Fruit fly (Drosophila melanogaster) whole organism, embryonic: ENCODE results near the gene Cpr65Au.

Experiments used
- Bteb2 ChIP-seq: fragments of 200-800 bp; sonication (Bioruptor generic); optimal IDR thresholded peaks from 2 replicates; lab custom pipeline; 2016; ENCODE audit warnings: missing biosample characterization, missing genetic modification characterization
- CG1024 ChIP-seq: fragments of 200-800 bp; sonication (Bioruptor generic); IDR thresholded peaks from 2 replicates; pipeline ENCODE4 v1.3.6; 2022; ENCODE audit warnings: missing biosample characterization, missing genetic modification characterization
- CG10267 ChIP-seq: fragments of 200-800 bp; sonication (Bioruptor generic); optimal IDR thresholded peaks from 2 replicates; lab custom pipeline; 2018; ENCODE audit warnings: missing biosample characterization, mild to moderate bottlenecking, missing genetic modification characterization, moderate library complexity
- CG10321 ChIP-seq: fragments of 200-800 bp; sonication (Bioruptor generic); IDR thresholded peaks from 2 replicates; pipeline ENCODE4 v1.3.6; 2022; ENCODE audit warnings: missing biosample characterization, missing genetic modification characterization
- CG12942 ChIP-seq: fragments of 200-800 bp; sonication (Bioruptor generic); optimal IDR thresholded peaks from 3 replicates; lab custom pipeline; 2016; ENCODE audit warnings: missing biosample characterization, missing genetic modification characterization
- CG13424 ChIP-seq: fragments of 200-800 bp; sonication (Bioruptor generic); optimal IDR thresholded peaks from 2 replicates; lab custom pipeline; 2019; ENCODE audit warnings: missing biosample characterization, mild to moderate bottlenecking, missing genetic modification characterization, moderate library complexity
- CG13894 ChIP-seq: fragments of 200-800 bp; sonication (Bioruptor generic); optimal IDR thresholded peaks from 3 replicates; lab custom pipeline; 2018; ENCODE audit warnings: missing biosample characterization, mild to moderate bottlenecking, missing genetic modification characterization, moderate library complexity
- CG14710 ChIP-seq: fragments of 200-800 bp; sonication (Bioruptor generic); optimal IDR thresholded peaks from 3 replicates; lab custom pipeline; 2019; ENCODE audit warnings: missing biosample characterization, mild to moderate bottlenecking, missing genetic modification characterization, moderate library complexity
- CG15011 ChIP-seq: fragments of 200-800 bp; sonication (Bioruptor generic); optimal IDR thresholded peaks from 3 replicates; lab custom pipeline; 2018; ENCODE audit warnings: missing biosample characterization, mild to moderate bottlenecking, missing genetic modification characterization
- CG15514 ChIP-seq: fragments of 200-800 bp; sonication (Bioruptor generic); optimal IDR thresholded peaks from 3 replicates; lab custom pipeline; 2017; ENCODE audit warnings: missing biosample characterization, missing genetic modification characterization, mild to moderate bottlenecking, moderate library complexity, missing genetic modification reagents
- CG15601 ChIP-seq: fragments of 200-800 bp; sonication (Bioruptor generic); optimal IDR thresholded peaks from 3 replicates; lab custom pipeline; 2019; ENCODE audit warnings: missing biosample characterization, mild to moderate bottlenecking, missing genetic modification characterization, moderate library complexity
- CG16863 ChIP-seq: fragments of 200-800 bp; sonication (Bioruptor generic); optimal IDR thresholded peaks from 3 replicates; lab custom pipeline; 2016; ENCODE audit warnings: missing biosample characterization, missing genetic modification characterization
- CG30431 ChIP-seq: fragments of 200-800 bp; sonication (Bioruptor generic); optimal IDR thresholded peaks from 2 replicates; lab custom pipeline; 2017; ENCODE audit warnings: missing biosample characterization, missing genetic modification characterization
- CG3407 ChIP-seq: fragments of 200-800 bp; sonication (Bioruptor generic); optimal IDR thresholded peaks from 2 replicates; lab custom pipeline; 2018; ENCODE audit warnings: missing biosample characterization, mild to moderate bottlenecking, missing genetic modification characterization
- CG4282 ChIP-seq: fragments of 200-800 bp; sonication (Bioruptor generic); optimal IDR thresholded peaks from 2 replicates; lab custom pipeline; 2016; ENCODE audit warnings: missing biosample characterization, missing genetic modification characterization
- CG43689 ChIP-seq: fragments of 200-800 bp; sonication (Bioruptor generic); IDR thresholded peaks from 2 replicates; pipeline ENCODE4 v1.3.6; 2022; ENCODE audit warnings: missing biosample characterization, missing genetic modification characterization
- CG5180 ChIP-seq: fragments of 200-800 bp; sonication (Bioruptor generic); optimal IDR thresholded peaks from 3 replicates; lab custom pipeline; 2017; ENCODE audit warnings: missing biosample characterization, missing genetic modification characterization, mild to moderate bottlenecking, moderate library complexity, missing genetic modification reagents
- CG6854 ChIP-seq: fragments of 200-800 bp; sonication (Bioruptor generic); optimal IDR thresholded peaks from 3 replicates; lab custom pipeline; 2017; ENCODE audit warnings: missing biosample characterization, mild to moderate bottlenecking, missing genetic modification characterization
- CG7271 ChIP-seq: fragments of 200-800 bp; sonication (Bioruptor generic); optimal IDR thresholded peaks from 2 replicates; lab custom pipeline; 2018; ENCODE audit warnings: missing biosample characterization, mild to moderate bottlenecking, missing genetic modification characterization, moderate library complexity
- CG7745 ChIP-seq: fragments of 200-800 bp; sonication (Bioruptor generic); optimal IDR thresholded peaks from 2 replicates; lab custom pipeline; 2018; ENCODE audit warnings: missing biosample characterization, mild to moderate bottlenecking, missing genetic modification characterization, moderate library complexity
- CG9797 ChIP-seq: fragments of 200-800 bp; sonication (Bioruptor generic); optimal IDR thresholded peaks from 3 replicates; lab custom pipeline; 2018; ENCODE audit warnings: missing biosample characterization, mild to moderate bottlenecking, missing genetic modification characterization
- ERR ChIP-seq: fragments of 200-800 bp; sonication (Bioruptor generic); optimal IDR thresholded peaks from 2 replicates; lab custom pipeline; 2016; ENCODE audit warnings: missing biosample characterization, missing genetic modification characterization
- HLHmδ ChIP-seq: fragments of 200-800 bp; sonication (Bioruptor generic); optimal IDR thresholded peaks from 2 replicates; lab custom pipeline; 2018; ENCODE audit warnings: missing biosample characterization, mild to moderate bottlenecking, missing genetic modification characterization, moderate library complexity
- Hand ChIP-seq: fragments of 200-800 bp; sonication (Bioruptor generic); optimal IDR thresholded peaks from 2 replicates; lab custom pipeline; 2017; ENCODE audit warnings: mild to moderate bottlenecking, missing biosample characterization, missing genetic modification reagents, missing genetic modification characterization
- Hr39 ChIP-seq: fragments of >200 bp; optimal IDR thresholded peaks from 2 replicates; lab custom pipeline; 2017
- NC2α ChIP-seq: fragments of 200-800 bp; sonication (Bioruptor generic); optimal IDR thresholded peaks from 2 replicates; lab custom pipeline; 2016; ENCODE audit warnings: missing biosample characterization, missing genetic modification characterization
- Poxn ChIP-seq: fragments of 200-800 bp; sonication (Bioruptor generic); IDR thresholded peaks from 2 replicates; pipeline ENCODE4 v1.3.6; 2022; ENCODE audit warnings: missing biosample characterization, missing genetic modification characterization
- Trl ChIP-seq, 3 experiments: fragments of >200 bp in 2 of 3; fragments of 200-800 bp in 1 of 3; sonication (Bioruptor generic) in 1 of 3; optimal IDR thresholded peaks; 2 replicates in 1 of 3; 3 replicates in 2 of 3; lab custom pipeline; 2016 to 2017; ENCODE audit warnings: missing biosample characterization in 1 of 3, missing genetic modification characterization in 1 of 3
- amos ChIP-seq: fragments of 200-800 bp; sonication (Bioruptor generic); IDR thresholded peaks from 2 replicates; pipeline ENCODE4 v1.3.6; 2022; ENCODE audit warnings: missing biosample characterization, missing genetic modification characterization; ENCODE audit not compliant: partially characterized antibody
- bsh ChIP-seq, 2 experiments: fragments of 200-800 bp; sonication (Bioruptor generic); optimal IDR thresholded peaks; 2 replicates each; lab custom pipeline; 2017 to 2018; ENCODE audit warnings: mild to moderate bottlenecking in 2 of 2, missing biosample characterization in 2 of 2, missing genetic modification characterization in 2 of 2, moderate library complexity in 1 of 2
- crol ChIP-seq: fragments of 200-800 bp; sonication (Bioruptor generic); IDR thresholded peaks from 2 replicates; pipeline ENCODE4 v1.3.6; 2022; ENCODE audit warnings: missing biosample characterization, missing genetic modification characterization
- dan ChIP-seq: fragments of 200-800 bp; sonication (Bioruptor generic); IDR thresholded peaks from 2 replicates; pipeline ENCODE4 v1.3.6; 2022; ENCODE audit warnings: missing biosample characterization, missing genetic modification characterization
- dmrt99B ChIP-seq: fragments of 200-800 bp; sonication (Bioruptor generic); optimal IDR thresholded peaks from 2 replicates; lab custom pipeline; 2018; ENCODE audit warnings: missing biosample characterization, mild to moderate bottlenecking, missing genetic modification characterization, moderate library complexity
- hkb ChIP-seq, 2 experiments: fragments of 200-800 bp in 1 of 2; fragments of >200 bp in 1 of 2; sonication (Bioruptor generic) in 1 of 2; IDR thresholded peaks in 1 of 2; optimal IDR thresholded peaks in 1 of 2; 2 replicates each; pipeline versions ENCODE4 v1.3.6 to Lab custom; 2017 to 2022; ENCODE audit warnings: missing biosample characterization in 1 of 2, missing genetic modification characterization in 1 of 2
- ind ChIP-seq: fragments of 200-800 bp; sonication (Bioruptor generic); optimal IDR thresholded peaks from 3 replicates; lab custom pipeline; 2016; ENCODE audit warnings: missing biosample characterization, missing genetic modification characterization
- insv ChIP-seq, 2 experiments: fragments of 200-800 bp; sonication (Bioruptor generic); optimal IDR thresholded peaks; 3 replicates each; lab custom pipeline; 2016 to 2018; ENCODE audit warnings: missing biosample characterization in 2 of 2, missing genetic modification characterization in 2 of 2
- jigr1 ChIP-seq: fragments of 200-800 bp; sonication (Bioruptor generic); IDR thresholded peaks from 3 replicates; pipeline ENCODE4 v1.3.6; 2022; ENCODE audit warnings: missing biosample characterization, missing genetic modification characterization
- luna ChIP-seq: fragments of 200-800 bp; sonication (Bioruptor generic); optimal IDR thresholded peaks from 2 replicates; lab custom pipeline; 2016; ENCODE audit warnings: missing biosample characterization, missing genetic modification characterization
- nom ChIP-seq: fragments of 200-800 bp; sonication (Bioruptor generic); optimal IDR thresholded peaks from 2 replicates; lab custom pipeline; 2017; ENCODE audit warnings: missing biosample characterization, missing genetic modification characterization, mild to moderate bottlenecking, moderate library complexity, missing genetic modification reagents
- rib ChIP-seq: fragments of 200-800 bp; sonication (Bioruptor generic); IDR thresholded peaks from 2 replicates; pipeline ENCODE4 v1.3.6; 2022; ENCODE audit warnings: missing biosample characterization, missing genetic modification characterization
- shn ChIP-seq: fragments of 200-800 bp; sonication (Bioruptor generic); optimal IDR thresholded peaks from 3 replicates; lab custom pipeline; 2016; ENCODE audit warnings: missing biosample characterization, missing genetic modification characterization
- tgo ChIP-seq: fragments of 200-800 bp; sonication (Bioruptor generic); IDR thresholded peaks from 3 replicates; pipeline ENCODE4 v1.3.6; 2022; ENCODE audit warnings: missing biosample characterization, missing genetic modification characterization
- tio ChIP-seq: fragments of 200-800 bp; sonication (Bioruptor generic); optimal IDR thresholded peaks from 2 replicates; lab custom pipeline; 2017; ENCODE audit warnings: missing biosample characterization, missing genetic modification characterization, inconsistent platforms
- ttk ChIP-seq: fragments of 200-800 bp; sonication (Bioruptor generic); IDR thresholded peaks from 2 replicates; pipeline ENCODE4 v2.1.2; 2022; ENCODE audit warnings: missing biosample characterization, missing genetic modification characterization
- unpg ChIP-seq: fragments of 200-800 bp; sonication (Bioruptor generic); optimal IDR thresholded peaks from 3 replicates; lab custom pipeline; 2018; ENCODE audit warnings: missing biosample characterization, mild to moderate bottlenecking, missing genetic modification characterization, moderate library complexity
- wdn ChIP-seq: fragments of 200-800 bp; sonication (Bioruptor generic); IDR thresholded peaks from 2 replicates; pipeline ENCODE4 v1.3.6; 2022; ENCODE audit warnings: missing biosample characterization, missing genetic modification characterization
- zen2 ChIP-seq: fragments of 200-800 bp; sonication (Bioruptor generic); IDR thresholded peaks from 3 replicates; pipeline ENCODE4 v1.3.6; 2022; ENCODE audit warnings: missing biosample characterization, missing genetic modification characterization; ENCODE audit not compliant: partially characterized antibody
- zfh1 ChIP-seq: fragments of 200-800 bp; sonication (Bioruptor generic); IDR thresholded peaks from 3 replicates; pipeline ENCODE4 v1.3.6; 2022; ENCODE audit warnings: missing biosample characterization, missing genetic modification characterization

Gene Cpr65Au

DNA sequence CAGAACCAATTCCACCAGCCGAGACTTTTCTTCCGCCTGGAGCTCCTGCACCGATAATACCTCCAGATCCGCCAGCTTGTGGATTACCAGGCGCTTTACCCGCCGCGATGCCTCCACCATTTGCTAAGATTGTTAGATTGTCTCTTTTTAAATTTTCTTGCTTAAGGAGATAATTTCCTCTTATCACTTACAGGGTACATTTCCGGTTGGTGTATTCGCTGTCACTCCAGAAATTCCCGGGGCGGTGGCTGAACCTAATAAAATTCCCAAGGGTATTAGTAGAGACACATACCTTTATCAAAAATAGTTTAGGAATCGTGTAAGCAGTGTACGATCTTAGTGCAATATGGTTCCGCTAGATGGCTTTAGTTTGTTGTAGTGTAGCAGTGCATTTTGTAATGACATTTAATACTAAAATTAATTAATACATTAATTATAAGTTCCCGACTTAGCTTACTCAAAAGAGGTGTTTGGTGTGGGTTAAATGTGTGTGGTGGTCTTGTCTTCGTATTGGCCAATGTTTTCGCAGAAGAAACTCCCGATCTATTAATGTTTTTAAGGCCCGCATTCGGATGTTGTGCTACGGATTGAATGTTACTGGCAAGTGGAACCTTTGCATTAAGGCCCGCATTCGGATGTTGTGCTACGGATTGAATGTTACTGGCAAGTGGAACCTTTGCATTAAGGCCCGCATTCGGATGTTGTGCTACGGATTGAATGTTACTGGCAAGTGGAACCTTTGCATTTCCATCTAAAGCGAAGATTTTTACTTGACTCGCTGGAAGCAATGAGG lies 7.1 kb downstream of the Cpr65Au start (continued):
- TF ChIP-seq ind (GFP tag; lab: Kevin White, UChicago) (peak; percentile 20), CG6854 (peak; percentile 75), CG5180 (GFP tag; lab: Kevin White, UChicago) (peak; percentile 39), CG3407 (GFP tag; lab: Kevin White, UChicago) (peak; percentile 68), hkb (optimal IDR thresholded peaks at IDR 0.05; lab: Kevin White, UChicago) (peak; percentile 59), hkb (GFP tag; IDR thresholded peaks at IDR 0.05; lab: Robert Waterston, UW) (peak; percentile 91), luna (peak; percentile 81), CG16863 (peak; percentile 25), dan (GFP tag; lab: Robert Waterston, UW) (no peak), CG1024 (GFP tag; lab: Robert Waterston, UW) (peak; percentile 89), ttk (GFP tag; lab: Robert Waterston, UW) (peak; percentile 71; the same call in 1 of the 2 replicates), CG12942 (no peak), CG30431 (GFP tag; lab: Kevin White, UChicago) (peak; percentile 56), CG15011 (GFP tag; lab: Kevin White, UChicago) (peak; percentile 71), CG4282 (GFP tag; lab: Kevin White, UChicago) (no peak), CG43689 (GFP tag; lab: Robert Waterston, UW) (peak; percentile 71), CG9797 (GFP tag; lab: Kevin White, UChicago) (peak; percentile 29), jigr1 (GFP tag; lab: Robert Waterston, UW) (no peak), CG7271 (tag; lab: Kevin White, UChicago) (peak; percentile 87), CG13894 (tag; lab: Kevin White, UChicago) (no peak), tgo (GFP tag; lab: Robert Waterston, UW) (peak; percentile 75), CG15601 (peak; percentile 53), zen2 (no peak), insv (GFP tag; optimal IDR thresholded peaks at IDR 0.05; lab: Kevin White, UChicago) (peak in 1 of 2 experiments; percentile 47), CG15514 (peak; percentile 80), crol (GFP tag; lab: Robert Waterston, UW) (no peak), CG13424 (tag; lab: Kevin White, UChicago) (peak; percentile 34), Hand (GFP tag; lab: Kevin White, UChicago) (no peak), bsh (GFP tag; optimal IDR thresholded peaks at IDR 0.05; lab: Kevin White, UChicago) (peak in 1 of 2 experiments; percentile 62), tio (peak; percentile 50), CG14710 (tag; lab: Kevin White, UChicago) (peak; percentile 61), dmrt99B (tag; lab: Kevin White, UChicago) (peak; percentile 55), CG10267 (peak; percentile 70), unpg (GFP tag; lab: Kevin White, UChicago) (peak; percentile 76), wdn (GFP tag; lab: Robert Waterston, UW) (peak; percentile 49; the same call in 1 of the 2 replicates), nom (GFP tag; lab: Kevin White, UChicago) (no peak), Hr39 (lab: Kevin White, UChicago) (no peak), Bteb2 (GFP tag; lab: Kevin White, UChicago) (no peak), CG7745 (tag; lab: Kevin White, UChicago) (no peak), rib (GFP tag; lab: Robert Waterston, UW) (no peak), shn (GFP tag; lab: Kevin White, UChicago) (peak; percentile 50), CG10321 (peak; percentile 56; the same call in 1 of the 2 replicates), zfh1 (peak; percentile 88), Poxn (GFP tag; lab: Robert Waterston, UW) (no peak), NC2α (GFP tag; lab: Kevin White, UChicago) (peak; percentile 23), Trl (optimal IDR thresholded peaks at IDR 0.05; lab: Kevin White, UChicago) (no peak), Trl (GFP tag; optimal IDR thresholded peaks at IDR 0.05; lab: Kevin White, UChicago) (peak; percentile 71), amos (GFP tag; lab: Robert Waterston, UW) (no peak), HLHmδ (GFP tag; lab: Kevin White, UChicago) (peak; percentile 97), ERR (GFP tag; lab: Kevin White, UChicago) (peak; percentile 69)
